Fruit fly (Drosophila melanogaster): Measurements from ENCODE around the gene shop.

shop gene

DNA sequence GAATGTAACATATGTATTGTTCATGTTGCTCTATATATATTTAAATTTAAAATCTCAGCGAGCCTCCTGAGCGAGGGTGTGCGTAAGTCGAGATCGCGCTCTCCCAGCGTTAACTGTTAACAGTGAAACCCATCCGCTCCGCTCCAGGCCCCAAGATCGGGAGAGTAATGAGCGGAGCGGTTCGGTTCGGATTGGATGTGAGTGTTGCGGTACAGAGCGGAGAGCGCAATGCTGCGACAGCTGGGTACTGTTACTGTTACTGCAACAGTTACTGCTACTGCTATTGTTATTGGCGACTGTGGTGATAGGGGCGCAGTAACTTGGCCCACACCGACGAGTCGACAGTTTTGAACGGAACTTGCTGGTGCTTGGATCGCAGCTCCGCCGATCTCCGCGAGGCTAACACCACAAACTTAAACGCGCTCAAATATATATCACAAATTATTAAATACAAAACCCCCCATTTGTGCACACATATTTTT, 16.0 kb downstream of the shop start, which contains the start of gene Pvf1 (continued):
- TF ChIP-seq Drgx (GFP tag; IDR thresholded peaks at IDR 0.05), result 0 out of 2 replicates have a peak, but pooled peaks have one; percentile 15
- no peak for TF ChIP-seq insv (GFP tag; optimal IDR thresholded peaks at IDR 0.05)
- TF ChIP-seq odd (GFP tag; optimal IDR thresholded peaks at IDR 0.05), result no peak
- no peak for TF ChIP-seq klu (GFP tag; IDR thresholded peaks at IDR 0.05)
- TF ChIP-seq CG11398 (GFP tag; optimal IDR thresholded peaks at IDR 0.05), result no peak
- peak; percentile 85 for TF ChIP-seq CG3995 (GFP tag; optimal IDR thresholded peaks at IDR 0.05)
- no peak for TF ChIP-seq onecut (GFP tag; IDR thresholded peaks at IDR 0.05)
- no peak for TF ChIP-seq sima (GFP tag; optimal IDR thresholded peaks at IDR 0.05)
- peak; percentile 12; the same call in 1 of the 3 replicates for TF ChIP-seq Dbx (GFP tag; IDR thresholded peaks at IDR 0.05)
- TF ChIP-seq luna (GFP tag; optimal IDR thresholded peaks at IDR 0.05), result no peak
- no peak for TF ChIP-seq CG6272 (GFP tag; IDR thresholded peaks at IDR 0.05)
- no peak for TF ChIP-seq CG12769 (tag; optimal IDR thresholded peaks at IDR 0.05)
- no peak for TF ChIP-seq CG7745 (tag; optimal IDR thresholded peaks at IDR 0.05)
- no peak for TF ChIP-seq ttk (GFP tag; IDR thresholded peaks at IDR 0.05)
- no peak for TF ChIP-seq CG5245 (GFP tag; optimal IDR thresholded peaks at IDR 0.05)
- TF ChIP-seq Xbp1 (GFP tag; optimal IDR thresholded peaks at IDR 0.05), result no peak
- no peak for TF ChIP-seq Aef1 (GFP tag; IDR thresholded peaks at IDR 0.05)
- TF ChIP-seq CG30403 (GFP tag; optimal IDR thresholded peaks at IDR 0.05), result no peak
- no peak for TF ChIP-seq CG12155 (GFP tag; optimal IDR thresholded peaks at IDR 0.05)
- no peak for TF ChIP-seq CG3407 (GFP tag; optimal IDR thresholded peaks at IDR 0.05)
- TF ChIP-seq Neu2 (GFP tag; optimal IDR thresholded peaks at IDR 0.05; ENCODE audit: borderline replicate concordance), result no peak
- no peak for TF ChIP-seq rib (GFP tag; IDR thresholded peaks at IDR 0.05)
- TF ChIP-seq CG14667 (GFP tag; IDR thresholded peaks at IDR 0.05), result no peak
- peak; percentile 70; the same call in 2 of the 3 replicates for TF ChIP-seq CG14050 (GFP tag; IDR thresholded peaks at IDR 0.05)
- peak; percentile 34 for TF ChIP-seq CG34376 (GFP tag; optimal IDR thresholded peaks at IDR 0.05)
- TF ChIP-seq CG32767 (GFP tag; IDR thresholded peaks at IDR 0.05), result no peak
- TF ChIP-seq nom (GFP tag; optimal IDR thresholded peaks at IDR 0.05), result peak; percentile 64
- TF ChIP-seq CG4328 (GFP tag; optimal IDR thresholded peaks at IDR 0.05), result no peak
- TF ChIP-seq CG11695 (GFP tag; IDR thresholded peaks at IDR 0.05), result no peak
- TF ChIP-seq ap (GFP tag; IDR thresholded peaks at IDR 0.05), result no peak
- TF ChIP-seq CG9215 (GFP tag; IDR thresholded peaks at IDR 0.05), result no peak
- TF ChIP-seq gsb (GFP tag; IDR thresholded peaks at IDR 0.05), result no peak
- no peak for TF ChIP-seq CG10462 (GFP tag; optimal IDR thresholded peaks at IDR 0.05)
- no peak for TF ChIP-seq trh (GFP tag; optimal IDR thresholded peaks at IDR 0.05)
- peak; percentile 37; the same call in 1 of the 2 replicates for TF ChIP-seq bbx (GFP tag; IDR thresholded peaks at IDR 0.05; ENCODE audit: partially characterized antibody)
- TF ChIP-seq Dip3 (GFP tag; optimal IDR thresholded peaks at IDR 0.05), result no peak
- TF ChIP-seq unpg (GFP tag; optimal IDR thresholded peaks at IDR 0.05), result no peak
- peak; percentile 29; the same call in 1 of the 2 replicates for TF ChIP-seq Xrp1 (GFP tag; IDR thresholded peaks at IDR 0.05)
- TF ChIP-seq HLH4C (GFP tag; IDR thresholded peaks at IDR 0.05; ENCODE audit: partially characterized antibody), result no peak
- no peak for TF ChIP-seq br (optimal IDR thresholded peaks at IDR 0.05)
- no peak for TF ChIP-seq CG8478 (optimal IDR thresholded peaks at IDR 0.05)
- TF ChIP-seq Bgb (GFP tag; IDR thresholded peaks at IDR 0.05; ENCODE audit: partially characterized antibody), result no peak
- TF ChIP-seq CG13287 (GFP tag; IDR thresholded peaks at IDR 0.05; ENCODE audit: partially characterized antibody), result peak; percentile 20; the same call in 1 of the 2 replicates
- TF ChIP-seq maf-S (GFP tag; optimal IDR thresholded peaks at IDR 0.05), result no peak
- no peak for TF ChIP-seq zfh2 (GFP tag; optimal IDR thresholded peaks at IDR 0.05)
- TF ChIP-seq jing (GFP tag; optimal IDR thresholded peaks at IDR 0.05), result no peak
- TF ChIP-seq C15 (GFP tag; IDR thresholded peaks at IDR 0.05), result no peak
- TF ChIP-seq Fer1 (GFP tag; optimal IDR thresholded peaks at IDR 0.05), result peak; percentile 31
- peak; percentile 45; the same call in 1 of the 3 replicates for TF ChIP-seq CG34422 (GFP tag; IDR thresholded peaks at IDR 0.05)
- no peak for TF ChIP-seq vnd (GFP tag; IDR thresholded peaks at IDR 0.05; ENCODE audit: partially characterized antibody)
- no peak for TF ChIP-seq CG11456 (GFP tag; IDR thresholded peaks at IDR 0.05)
- TF ChIP-seq h (optimal IDR thresholded peaks at IDR 0.05), result no peak
- TF ChIP-seq zf30C (GFP tag; optimal IDR thresholded peaks at IDR 0.05), result no peak
